Worm (Caenorhabditis elegans) whole organism, L3 larva: ENCODE data around the gene cft-1.

Source experiments
- R02D3.7 ChIP-seq: fragments of 150-350 bp; optimal IDR thresholded peaks from 2 replicates; lab custom pipeline; 2014; ENCODE audit warnings: missing biosample characterization, missing genetic modification characterization
- ZK546.5 ChIP-seq: sonication (generic microtip); optimal IDR thresholded peaks from 2 replicates; lab custom pipeline; 2017; ENCODE audit warnings: missing biosample characterization, missing genetic modification characterization
- aly-2 ChIP-seq: fragments of 150-350 bp; optimal IDR thresholded peaks from 2 replicates; lab custom pipeline; 2014; ENCODE audit warnings: missing biosample characterization, missing genetic modification characterization
- ama-1 ChIP-seq: fragments of 150-350 bp; optimal IDR thresholded peaks from 2 replicates; lab custom pipeline; 2018
- ceh-16 ChIP-seq: sonication (generic microtip); optimal IDR thresholded peaks from 2 replicates; lab custom pipeline; 2017; ENCODE audit warnings: missing biosample characterization, missing genetic modification characterization
- ceh-28 ChIP-seq: fragments of 150-350 bp; optimal IDR thresholded peaks from 2 replicates; lab custom pipeline; 2014; ENCODE audit warnings: missing biosample characterization, missing genetic modification reagents, missing genetic modification characterization
- ceh-82 ChIP-seq: fragments of 150-350 bp; optimal IDR thresholded peaks from 2 replicates; lab custom pipeline; 2014; ENCODE audit warnings: missing biosample characterization, missing genetic modification characterization
- ceh-9 ChIP-seq: sonication (generic microtip); optimal IDR thresholded peaks from 2 replicates; lab custom pipeline; 2018; ENCODE audit warnings: missing biosample characterization, missing genetic modification characterization
- daf-12 ChIP-seq: fragments of 150-350 bp; optimal IDR thresholded peaks from 2 replicates; lab custom pipeline; 2014; ENCODE audit warnings: missing biosample characterization, missing genetic modification reagents, missing genetic modification characterization
- egl-27 ChIP-seq: sonication (generic microtip); optimal IDR thresholded peaks from 4 replicates; lab custom pipeline; 2017; ENCODE audit warnings: missing biosample characterization, missing genetic modification reagents, missing genetic modification characterization
- egl-5 ChIP-seq: fragments of 150-350 bp; optimal IDR thresholded peaks from 2 replicates; lab custom pipeline; 2017; ENCODE audit warnings: missing biosample characterization, missing genetic modification reagents, missing genetic modification characterization, inconsistent platforms
- elt-1 ChIP-seq: fragments of 150-350 bp; optimal IDR thresholded peaks from 2 replicates; lab custom pipeline; 2014; ENCODE audit warnings: missing biosample characterization, missing genetic modification characterization
- elt-2 ChIP-seq: sonication (generic microtip); optimal IDR thresholded peaks from 2 replicates; lab custom pipeline; 2016; ENCODE audit warnings: missing genetic modification reagents, mild to moderate bottlenecking, missing genetic modification characterization, missing compliant biosample characterization
- elt-3 ChIP-seq, 3 experiments: fragments of 150-350 bp in 1 of 3; sonication (generic microtip) in 2 of 3; optimal IDR thresholded peaks; 2 replicates in 2 of 3; 4 replicates in 1 of 3; lab custom pipeline; 2014 to 2017; ENCODE audit warnings: missing biosample characterization in 3 of 3, missing genetic modification characterization in 3 of 3
- eor-1 ChIP-seq, 2 experiments: fragments of 150-350 bp; optimal IDR thresholded peaks; 2 replicates each; lab custom pipeline; 2014 to 2018; ENCODE audit warnings: missing biosample characterization in 2 of 2, missing genetic modification characterization in 2 of 2
- fkh-10 ChIP-seq: sonication (generic microtip); optimal IDR thresholded peaks from 2 replicates; lab custom pipeline; 2017; ENCODE audit warnings: missing biosample characterization, missing genetic modification reagents, missing genetic modification characterization
- fkh-2 ChIP-seq: fragments of 150-350 bp; optimal IDR thresholded peaks from 2 replicates; lab custom pipeline; 2014; ENCODE audit warnings: missing biosample characterization, missing genetic modification reagents, missing genetic modification characterization
- hmg-11 ChIP-seq: sonication (generic microtip); optimal IDR thresholded peaks from 2 replicates; lab custom pipeline; 2016; ENCODE audit warnings: missing genetic modification characterization, missing compliant biosample characterization
- jun-1 ChIP-seq: fragments of 150-350 bp; optimal IDR thresholded peaks from 2 replicates; lab custom pipeline; 2014; ENCODE audit warnings: missing biosample characterization, missing genetic modification reagents, missing genetic modification characterization
- lin-15B ChIP-seq: fragments of 150-350 bp; optimal IDR thresholded peaks from 2 replicates; lab custom pipeline; 2014; ENCODE audit warnings: missing biosample characterization, missing genetic modification characterization
- lin-39 ChIP-seq: fragments of 150-350 bp; optimal IDR thresholded peaks from 2 replicates; lab custom pipeline; 2018; ENCODE audit warnings: missing biosample characterization, missing genetic modification reagents, missing genetic modification characterization
- lsy-12 ChIP-seq: sonication (generic microtip); optimal IDR thresholded peaks from 2 replicates; lab custom pipeline; 2016; ENCODE audit warnings: mild to moderate bottlenecking, missing genetic modification characterization, missing compliant biosample characterization
- mdl-1 ChIP-seq: fragments of 150-350 bp; optimal IDR thresholded peaks from 2 replicates; lab custom pipeline; 2014; ENCODE audit warnings: missing biosample characterization, missing genetic modification characterization
- nhr-11 ChIP-seq: fragments of 150-350 bp; optimal IDR thresholded peaks from 2 replicates; lab custom pipeline; 2014; ENCODE audit warnings: missing biosample characterization, missing genetic modification characterization
- nhr-12 ChIP-seq: fragments of 150-350 bp; optimal IDR thresholded peaks from 2 replicates; lab custom pipeline; 2014; ENCODE audit warnings: missing biosample characterization, missing genetic modification characterization
- nhr-23 ChIP-seq: fragments of 150-350 bp; optimal IDR thresholded peaks from 2 replicates; lab custom pipeline; 2014; ENCODE audit warnings: missing biosample characterization, missing genetic modification reagents, missing genetic modification characterization
- nhr-237 ChIP-seq: fragments of 150-350 bp; optimal IDR thresholded peaks from 2 replicates; lab custom pipeline; 2014; ENCODE audit warnings: missing biosample characterization, missing genetic modification characterization
- nhr-25 ChIP-seq: sonication (generic microtip); optimal IDR thresholded peaks from 2 replicates; lab custom pipeline; 2017; ENCODE audit warnings: missing biosample characterization, missing genetic modification characterization
- nhr-28 ChIP-seq: fragments of 150-350 bp; optimal IDR thresholded peaks from 2 replicates; lab custom pipeline; 2014; ENCODE audit warnings: missing biosample characterization, missing genetic modification characterization
- nhr-43 ChIP-seq: sonication (generic microtip); optimal IDR thresholded peaks from 2 replicates; lab custom pipeline; 2016; ENCODE audit warnings: mild to moderate bottlenecking, missing genetic modification characterization, missing compliant biosample characterization; ENCODE audit not compliant: poor library complexity, severe bottlenecking
- nhr-67 ChIP-seq: fragments of 150-350 bp; optimal IDR thresholded peaks from 2 replicates; lab custom pipeline; 2014; ENCODE audit warnings: missing biosample characterization, missing genetic modification characterization
- nhr-77 ChIP-seq: fragments of 150-350 bp; optimal IDR thresholded peaks from 2 replicates; lab custom pipeline; 2014; ENCODE audit warnings: missing biosample characterization, missing genetic modification characterization
- pha-4 ChIP-seq: fragments of 150-350 bp; optimal IDR thresholded peaks from 2 replicates; lab custom pipeline; 2014; ENCODE audit warnings: missing biosample characterization, missing genetic modification reagents, missing genetic modification characterization
- sea-2 ChIP-seq: fragments of 150-350 bp; sonication (generic microtip); optimal IDR thresholded peaks from 4 replicates; lab custom pipeline; 2014; ENCODE audit warnings: missing biosample characterization, missing genetic modification reagents, missing genetic modification characterization
- skn-1 ChIP-seq: fragments of 150-350 bp; optimal IDR thresholded peaks from 2 replicates; lab custom pipeline; 2014; ENCODE audit warnings: missing biosample characterization, missing genetic modification characterization
- tbx-2 ChIP-seq: sonication (generic microtip); optimal IDR thresholded peaks from 2 replicates; lab custom pipeline; 2016; ENCODE audit warnings: mild to moderate bottlenecking, missing genetic modification characterization, missing compliant biosample characterization
- unc-39 ChIP-seq: sonication (generic microtip); optimal IDR thresholded peaks from 4 replicates; lab custom pipeline; 2017; ENCODE audit warnings: missing biosample characterization, missing genetic modification characterization
- unc-62 ChIP-seq: fragments of 150-350 bp; sonication (generic microtip); optimal IDR thresholded peaks from 4 replicates; lab custom pipeline; 2014; ENCODE audit warnings: missing biosample characterization, missing genetic modification reagents, missing genetic modification characterization
- ztf-11 ChIP-seq: fragments of 150-350 bp; optimal IDR thresholded peaks from 2 replicates; lab custom pipeline; 2014; ENCODE audit warnings: missing biosample characterization, missing genetic modification characterization
- ztf-4 ChIP-seq: fragments of 150-350 bp; optimal IDR thresholded peaks from 2 replicates; lab custom pipeline; 2014; ENCODE audit warnings: missing biosample characterization, missing genetic modification characterization

Gene cft-1

ce11 chrV:5521735-5522241 is 16.8 kb upstream of the cft-1 start, which contains the start of gene hir-1:
Gene hir-1, plus strand, starts transcription at chrV:5522139.
- TF ChIP-seq jun-1 (tag; lab: Kevin White, UChicago) = peak; percentile 74
- TF ChIP-seq ceh-28 (tag; lab: Kevin White, UChicago) = peak; percentile 18
- no peak for TF ChIP-seq unc-39
- peak; percentile 18 for TF ChIP-seq pha-4
- TF ChIP-seq ztf-11 (tag; lab: Kevin White, UChicago) = no peak
- TF ChIP-seq nhr-25 = peak; percentile 53

- TF ChIP-seq ZK546.5 (no peak), egl-27 (tag; lab: Kevin White, UChicago) (no peak), hmg-11 (tag; lab: Kevin White, UChicago) (no peak), elt-1 (tag; lab: Kevin White, UChicago) (peak; percentile 98), egl-5 (no peak), nhr-28 (tag; lab: Kevin White, UChicago) (no peak), jun-1 (tag; lab: Kevin White, UChicago) (no peak), ama-1 (lab: Kevin White, UChicago) (no peak), daf-12 (tag; lab: Kevin White, UChicago) (peak; percentile 22), nhr-43 (tag; lab: Kevin White, UChicago) (no peak), nhr-25 (peak; percentile 73), mdl-1 (tag; lab: Kevin White, UChicago) (no peak), nhr-237 (tag; lab: Kevin White, UChicago) (no peak), nhr-23 (tag; lab: Kevin White, UChicago) (peak; percentile 67), elt-2 (no peak)
These were observed 15.3 kb upstream of the cft-1 start for ce11 chrV:5523260-5523659.

ce11 chrV:5525208-5525607 is 13.4 kb upstream of the cft-1 start:
- TF ChIP-seq nhr-25 (no peak), ceh-82 (tag; lab: Kevin White, UChicago) (no peak), nhr-11 (no peak), egl-5 (no peak), egl-27 (tag; lab: Kevin White, UChicago) (no peak), lin-15B (tag; lab: Kevin White, UChicago) (no peak), R02D3.7 (tag; lab: Kevin White, UChicago) (no peak), eor-1 (tag; optimal IDR thresholded peaks at IDR 0.05; lab: Kevin White, UChicago) (no peak), unc-62 (GFP tag; lab: Kevin White, UChicago) (no peak), nhr-77 (tag; lab: Kevin White, UChicago) (no peak), ceh-16 (tag; lab: Kevin White, UChicago) (no peak), lsy-12 (tag; lab: Kevin White, UChicago) (no peak)

- TF ChIP-seq fkh-10 (GFP tag; lab: Kevin White, UChicago) = no peak
- no peak for TF ChIP-seq nhr-237 (tag; lab: Kevin White, UChicago)
- no peak for TF ChIP-seq nhr-28 (tag; lab: Kevin White, UChicago)
- TF ChIP-seq aly-2 = no peak
- TF ChIP-seq lin-39 (tag; lab: Kevin White, UChicago) = no peak
- TF ChIP-seq ztf-11 (tag; lab: Kevin White, UChicago) = no peak
- TF ChIP-seq nhr-11 = no peak
These were observed 10.9 kb upstream of the cft-1 start for ce11 chrV:5527694-5528093.

- TF ChIP-seq nhr-23 (tag; lab: Kevin White, UChicago) (no peak), mdl-1 (tag; lab: Kevin White, UChicago) (no peak), elt-1 (tag; lab: Kevin White, UChicago) (no peak)
These were observed 4.8 kb upstream of the cft-1 start, which contains the start of gene grl-1 for ce11 chrV:5533755-5534154. Gene grl-1, minus strand, starts transcription at chrV:5533855.

ce11 chrV:5535774-5536173 is 2.8 kb upstream of the cft-1 start, which contains the start of gene C24G6.8:
Gene C24G6.8, minus strand, starts transcription at chrV:5535874.
- no peak for TF ChIP-seq sea-2 (GFP tag; lab: Kevin White, UChicago)
- TF ChIP-seq hmg-11 (tag; lab: Kevin White, UChicago) = no peak
- TF ChIP-seq eor-1 (tag; optimal IDR thresholded peaks at IDR 0.05; lab: Kevin White, UChicago) = no peak
- TF ChIP-seq elt-3 (tag; optimal IDR thresholded peaks at IDR 0.05; lab: Kevin White, UChicago) = no peak
- TF ChIP-seq aly-2 = no peak
- no peak for TF ChIP-seq nhr-12 (tag; lab: Kevin White, UChicago)
- TF ChIP-seq unc-39 = no peak
- TF ChIP-seq R02D3.7 (tag; lab: Kevin White, UChicago) = no peak
- no peak for TF ChIP-seq ztf-4
- no peak for TF ChIP-seq nhr-67 (tag; lab: Kevin White, UChicago)
- no peak for TF ChIP-seq ceh-9 (tag; lab: Kevin White, UChicago)
- no peak for TF ChIP-seq nhr-23 (tag; lab: Kevin White, UChicago)
- TF ChIP-seq ama-1 (lab: Kevin White, UChicago) = no peak
- no peak for TF ChIP-seq nhr-77 (tag; lab: Kevin White, UChicago)
- TF ChIP-seq fkh-2 (tag; lab: Kevin White, UChicago) = no peak
- TF ChIP-seq skn-1 (tag; lab: Kevin White, UChicago) = no peak
- no peak for TF ChIP-seq tbx-2 (tag; lab: Kevin White, UChicago)
- no peak for TF ChIP-seq daf-12 (tag; lab: Kevin White, UChicago)
- TF ChIP-seq, all 47 proteins: peak for 0
